Worm (Caenorhabditis elegans) whole organism, L3 larva: Measurements from ENCODE around the gene sams-1.

Experiments
- aly-2 ChIP-seq: fragments of 150-350 bp; optimal IDR thresholded peaks from 2 replicates; lab custom pipeline; 2014; ENCODE audit warnings: missing biosample characterization, missing genetic modification characterization
- ceh-16 ChIP-seq: sonication (generic microtip); optimal IDR thresholded peaks from 2 replicates; lab custom pipeline; 2017; ENCODE audit warnings: missing biosample characterization, missing genetic modification characterization
- ceh-28 ChIP-seq: fragments of 150-350 bp; optimal IDR thresholded peaks from 2 replicates; lab custom pipeline; 2014; ENCODE audit warnings: missing biosample characterization, missing genetic modification reagents, missing genetic modification characterization
- ceh-82 ChIP-seq: fragments of 150-350 bp; optimal IDR thresholded peaks from 2 replicates; lab custom pipeline; 2014; ENCODE audit warnings: missing biosample characterization, missing genetic modification characterization
- daf-12 ChIP-seq: fragments of 150-350 bp; optimal IDR thresholded peaks from 2 replicates; lab custom pipeline; 2014; ENCODE audit warnings: missing biosample characterization, missing genetic modification reagents, missing genetic modification characterization
- egl-27 ChIP-seq: sonication (generic microtip); optimal IDR thresholded peaks from 4 replicates; lab custom pipeline; 2017; ENCODE audit warnings: missing biosample characterization, missing genetic modification reagents, missing genetic modification characterization
- egl-5 ChIP-seq: fragments of 150-350 bp; optimal IDR thresholded peaks from 2 replicates; lab custom pipeline; 2017; ENCODE audit warnings: missing biosample characterization, missing genetic modification reagents, missing genetic modification characterization, inconsistent platforms
- elt-1 ChIP-seq: fragments of 150-350 bp; optimal IDR thresholded peaks from 2 replicates; lab custom pipeline; 2014; ENCODE audit warnings: missing biosample characterization, missing genetic modification characterization
- elt-2 ChIP-seq: sonication (generic microtip); optimal IDR thresholded peaks from 2 replicates; lab custom pipeline; 2016; ENCODE audit warnings: missing genetic modification reagents, mild to moderate bottlenecking, missing genetic modification characterization, missing compliant biosample characterization
- eor-1 ChIP-seq, 2 experiments: fragments of 150-350 bp; optimal IDR thresholded peaks; 2 replicates each; lab custom pipeline; 2014 to 2018; ENCODE audit warnings: missing biosample characterization in 2 of 2, missing genetic modification characterization in 2 of 2
- fkh-10 ChIP-seq: sonication (generic microtip); optimal IDR thresholded peaks from 2 replicates; lab custom pipeline; 2017; ENCODE audit warnings: missing biosample characterization, missing genetic modification reagents, missing genetic modification characterization
- fkh-2 ChIP-seq: fragments of 150-350 bp; optimal IDR thresholded peaks from 2 replicates; lab custom pipeline; 2014; ENCODE audit warnings: missing biosample characterization, missing genetic modification reagents, missing genetic modification characterization
- fos-1 ChIP-seq: fragments of 150-350 bp; optimal IDR thresholded peaks from 2 replicates; lab custom pipeline; 2014; ENCODE audit warnings: missing biosample characterization, missing genetic modification characterization
- hmg-11 ChIP-seq: sonication (generic microtip); optimal IDR thresholded peaks from 2 replicates; lab custom pipeline; 2016; ENCODE audit warnings: missing genetic modification characterization, missing compliant biosample characterization
- lin-15B ChIP-seq: fragments of 150-350 bp; optimal IDR thresholded peaks from 2 replicates; lab custom pipeline; 2014; ENCODE audit warnings: missing biosample characterization, missing genetic modification characterization
- lin-39 ChIP-seq: fragments of 150-350 bp; optimal IDR thresholded peaks from 2 replicates; lab custom pipeline; 2018; ENCODE audit warnings: missing biosample characterization, missing genetic modification reagents, missing genetic modification characterization
- mml-1 ChIP-seq: fragments of 150-350 bp; sonication (generic microtip); optimal IDR thresholded peaks from 3 replicates; lab custom pipeline; 2014; ENCODE audit warnings: missing biosample characterization, missing genetic modification characterization
- nfya-1 ChIP-seq: sonication (generic microtip); optimal IDR thresholded peaks from 2 replicates; lab custom pipeline; 2017; ENCODE audit warnings: missing genetic modification characterization, mild to moderate bottlenecking, missing compliant biosample characterization, antibody characterized with exemption, moderate library complexity; ENCODE audit not compliant: insufficient read depth
- nhr-11 ChIP-seq: fragments of 150-350 bp; optimal IDR thresholded peaks from 2 replicates; lab custom pipeline; 2014; ENCODE audit warnings: missing biosample characterization, missing genetic modification characterization
- nhr-23 ChIP-seq: fragments of 150-350 bp; optimal IDR thresholded peaks from 2 replicates; lab custom pipeline; 2014; ENCODE audit warnings: missing biosample characterization, missing genetic modification reagents, missing genetic modification characterization
- nhr-25 ChIP-seq: sonication (generic microtip); optimal IDR thresholded peaks from 2 replicates; lab custom pipeline; 2017; ENCODE audit warnings: missing biosample characterization, missing genetic modification characterization
- nhr-28 ChIP-seq: fragments of 150-350 bp; optimal IDR thresholded peaks from 2 replicates; lab custom pipeline; 2014; ENCODE audit warnings: missing biosample characterization, missing genetic modification characterization
- nhr-43 ChIP-seq: sonication (generic microtip); optimal IDR thresholded peaks from 2 replicates; lab custom pipeline; 2016; ENCODE audit warnings: mild to moderate bottlenecking, missing genetic modification characterization, missing compliant biosample characterization; ENCODE audit not compliant: poor library complexity, severe bottlenecking
- nhr-76 ChIP-seq: fragments of 150-350 bp; sonication (generic microtip); optimal IDR thresholded peaks from 5 replicates; lab custom pipeline; 2014; ENCODE audit warnings: missing biosample characterization, missing genetic modification characterization
- nhr-77 ChIP-seq: fragments of 150-350 bp; optimal IDR thresholded peaks from 2 replicates; lab custom pipeline; 2014; ENCODE audit warnings: missing biosample characterization, missing genetic modification characterization
- pha-4 ChIP-seq: fragments of 150-350 bp; optimal IDR thresholded peaks from 2 replicates; lab custom pipeline; 2014; ENCODE audit warnings: missing biosample characterization, missing genetic modification reagents, missing genetic modification characterization
- pqm-1 ChIP-seq: fragments of 150-350 bp; optimal IDR thresholded peaks from 2 replicates; lab custom pipeline; 2017; ENCODE audit warnings: missing biosample characterization, missing genetic modification characterization, inconsistent platforms
- skn-1 ChIP-seq: fragments of 150-350 bp; optimal IDR thresholded peaks from 2 replicates; lab custom pipeline; 2014; ENCODE audit warnings: missing biosample characterization, missing genetic modification characterization
- snpc-4 ChIP-seq: fragments of 150-350 bp; optimal IDR thresholded peaks from 2 replicates; lab custom pipeline; 2014; ENCODE audit warnings: missing biosample characterization, missing genetic modification characterization
- tbx-2 ChIP-seq: sonication (generic microtip); optimal IDR thresholded peaks from 2 replicates; lab custom pipeline; 2016; ENCODE audit warnings: mild to moderate bottlenecking, missing genetic modification characterization, missing compliant biosample characterization
- unc-39 ChIP-seq: sonication (generic microtip); optimal IDR thresholded peaks from 4 replicates; lab custom pipeline; 2017; ENCODE audit warnings: missing biosample characterization, missing genetic modification characterization
- unc-62 ChIP-seq: fragments of 150-350 bp; sonication (generic microtip); optimal IDR thresholded peaks from 4 replicates; lab custom pipeline; 2014; ENCODE audit warnings: missing biosample characterization, missing genetic modification reagents, missing genetic modification characterization
- ztf-11 ChIP-seq: fragments of 150-350 bp; optimal IDR thresholded peaks from 2 replicates; lab custom pipeline; 2014; ENCODE audit warnings: missing biosample characterization, missing genetic modification characterization

sams-1 gene

ce11 chrX:11938826-11939225 is 26.9 kb upstream of the sams-1 start, which contains the start of gene F55G7.5:
TSS of gene F55G7.5 (minus strand) at chrX:11938926.
- no peak for TF ChIP-seq nhr-11
- TF ChIP-seq aly-2 (tag; lab: Kevin White, UChicago) = no peak
- TF ChIP-seq pha-4 (tag; lab: Kevin White, UChicago) = no peak
- no peak for TF ChIP-seq unc-39 (tag; lab: Kevin White, UChicago)
- TF ChIP-seq elt-1 (tag; lab: Kevin White, UChicago) = no peak
- TF ChIP-seq ceh-82 (tag; lab: Kevin White, UChicago) = no peak
- TF ChIP-seq lin-39 (tag; lab: Kevin White, UChicago) = no peak
- no peak for TF ChIP-seq nhr-77 (tag; lab: Kevin White, UChicago)
- no peak for TF ChIP-seq eor-1 (tag; optimal IDR thresholded peaks at IDR 0.05; lab: Kevin White, UChicago)

ce11 chrX:11941951-11942350 is 23.8 kb upstream of the sams-1 start, which contains the start of gene F55G7.3:
TSS of gene F55G7.3 (minus strand) at chrX:11942051.
- TF ChIP-seq nhr-11 = no peak
- no peak for TF ChIP-seq nhr-43
- TF ChIP-seq pqm-1 (tag; lab: Kevin White, UChicago) = no peak
- TF ChIP-seq fos-1 (tag; lab: Kevin White, UChicago) = no peak
- no peak for TF ChIP-seq daf-12 (tag; lab: Kevin White, UChicago)
- no peak for TF ChIP-seq nhr-28 (tag; lab: Kevin White, UChicago)
- no peak for TF ChIP-seq ztf-11 (tag; lab: Kevin White, UChicago)
- TF ChIP-seq tbx-2 = no peak
- TF ChIP-seq nhr-76 (tag; lab: Kevin White, UChicago) = no peak
- TF ChIP-seq lin-39 (tag; lab: Kevin White, UChicago) = no peak
- no peak for TF ChIP-seq egl-27 (tag; lab: Kevin White, UChicago)
- no peak for TF ChIP-seq nfya-1 (tag; lab: Kevin White, UChicago)
- TF ChIP-seq elt-1 (tag; lab: Kevin White, UChicago) = no peak
- TF ChIP-seq elt-2 (tag; lab: Kevin White, UChicago) = no peak
- TF ChIP-seq, all 47 proteins: peak for 0

DNA sequence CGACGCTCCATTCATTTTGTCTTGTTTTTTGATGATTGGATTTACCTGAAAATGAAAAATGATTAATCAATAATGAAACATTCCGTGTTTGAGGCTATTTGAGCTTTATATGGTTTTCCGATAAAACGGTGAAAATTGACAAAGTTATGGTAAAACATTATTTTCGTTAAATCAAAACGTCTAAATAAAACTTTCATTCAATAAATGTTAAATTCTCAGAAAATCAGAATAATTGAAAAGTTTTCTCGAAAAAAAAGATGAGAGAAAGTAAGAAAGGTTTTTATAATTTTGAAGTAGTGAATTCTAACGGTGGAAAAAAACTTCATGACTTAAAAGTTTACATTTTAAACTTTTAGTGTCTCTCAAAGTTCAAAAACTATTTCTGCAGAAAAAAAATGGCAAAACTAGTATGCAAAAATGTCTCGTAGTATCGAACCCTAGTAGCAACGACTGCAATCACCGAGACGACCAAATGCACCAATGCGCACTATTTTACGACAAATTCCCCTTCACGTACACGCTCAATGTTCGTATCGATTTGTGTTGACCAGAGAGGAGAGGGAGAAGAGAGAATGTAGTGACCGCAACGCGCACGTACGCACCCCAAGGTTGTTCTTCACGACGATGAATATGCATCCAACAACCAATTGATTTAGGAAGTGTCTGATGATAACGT is 18.8 kb upstream of the sams-1 start, which contains the start of gene nfya-1:
TSS of gene nfya-1 (minus strand) at position 51 of the 676 bp plus-strand sequence.
- no peak for TF ChIP-seq fkh-10 (GFP tag; lab: Kevin White, UChicago)
- peak; percentile 17 for TF ChIP-seq lin-15B (tag; lab: Kevin White, UChicago)
- peak; percentile 80 for TF ChIP-seq ceh-28
- no peak for TF ChIP-seq unc-62 (GFP tag; lab: Kevin White, UChicago)
- TF ChIP-seq hmg-11 (tag; lab: Kevin White, UChicago) = peak; percentile 81
- peak; percentile 62 for TF ChIP-seq nhr-25 (tag; lab: Kevin White, UChicago)
- TF ChIP-seq ceh-16 (tag; lab: Kevin White, UChicago) = no peak
- TF ChIP-seq pqm-1 (tag; lab: Kevin White, UChicago) = peak; percentile 16
- TF ChIP-seq snpc-4 (tag; lab: Kevin White, UChicago) = peak; percentile 27
- peak; percentile 53 for TF ChIP-seq egl-5 (tag; lab: Kevin White, UChicago)
- TF ChIP-seq unc-39 (tag; lab: Kevin White, UChicago) = no peak
- TF ChIP-seq nhr-43 = peak; percentile 34
- peak; percentile 68 for TF ChIP-seq pha-4 (tag; lab: Kevin White, UChicago)
- TF ChIP-seq fkh-2 = no peak
- TF ChIP-seq skn-1 = peak; percentile 38
- TF ChIP-seq mml-1 = no peak
- TF ChIP-seq elt-2 (tag; lab: Kevin White, UChicago) = peak; percentile 27
- TF ChIP-seq lin-39 (tag; lab: Kevin White, UChicago) = peak; percentile 42
- peak; percentile 19 for TF ChIP-seq nhr-23

ce11 chrX:11948184-11948894 is 17.4 kb upstream of the sams-1 start, which contains the start of gene lsd-1:
TSS of gene lsd-1 (plus strand) at chrX:11948844.
- TF ChIP-seq elt-2 (tag; lab: Kevin White, UChicago) = peak; percentile 6
- TF ChIP-seq nhr-77 (tag; lab: Kevin White, UChicago) = no peak
- no peak for TF ChIP-seq ceh-16 (tag; lab: Kevin White, UChicago)
- TF ChIP-seq fos-1 (tag; lab: Kevin White, UChicago) = no peak
- TF ChIP-seq lin-39 (tag; lab: Kevin White, UChicago) = no peak
- peak; percentile 50 for TF ChIP-seq pha-4 (tag; lab: Kevin White, UChicago)
- TF ChIP-seq hmg-11 (tag; lab: Kevin White, UChicago) = peak; percentile 64
